Worm (Caenorhabditis elegans) whole organism, L3 larva: ENCODE results near the gene tag-343.

Experiments used
- ceh-82 ChIP-seq: fragments of 150-350 bp; optimal IDR thresholded peaks from 2 replicates; lab custom pipeline; 2014; ENCODE audit warnings: missing biosample characterization, missing genetic modification characterization
- elt-1 ChIP-seq: fragments of 150-350 bp; optimal IDR thresholded peaks from 2 replicates; lab custom pipeline; 2014; ENCODE audit warnings: missing biosample characterization, missing genetic modification characterization
- mdl-1 ChIP-seq: fragments of 150-350 bp; optimal IDR thresholded peaks from 2 replicates; lab custom pipeline; 2014; ENCODE audit warnings: missing biosample characterization, missing genetic modification characterization
- nfya-1 ChIP-seq: sonication (generic microtip); optimal IDR thresholded peaks from 2 replicates; lab custom pipeline; 2017; ENCODE audit warnings: missing genetic modification characterization, mild to moderate bottlenecking, missing compliant biosample characterization, antibody characterized with exemption, moderate library complexity; ENCODE audit not compliant: insufficient read depth
- nhr-12 ChIP-seq: fragments of 150-350 bp; optimal IDR thresholded peaks from 2 replicates; lab custom pipeline; 2014; ENCODE audit warnings: missing biosample characterization, missing genetic modification characterization
- nhr-23 ChIP-seq: fragments of 150-350 bp; optimal IDR thresholded peaks from 2 replicates; lab custom pipeline; 2014; ENCODE audit warnings: missing biosample characterization, missing genetic modification reagents, missing genetic modification characterization
- nhr-237 ChIP-seq: fragments of 150-350 bp; optimal IDR thresholded peaks from 2 replicates; lab custom pipeline; 2014; ENCODE audit warnings: missing biosample characterization, missing genetic modification characterization
- nhr-76 ChIP-seq: fragments of 150-350 bp; sonication (generic microtip); optimal IDR thresholded peaks from 5 replicates; lab custom pipeline; 2014; ENCODE audit warnings: missing biosample characterization, missing genetic modification characterization
- pqm-1 ChIP-seq: fragments of 150-350 bp; optimal IDR thresholded peaks from 2 replicates; lab custom pipeline; 2017; ENCODE audit warnings: missing biosample characterization, missing genetic modification characterization, inconsistent platforms
- snpc-4 ChIP-seq: fragments of 150-350 bp; optimal IDR thresholded peaks from 2 replicates; lab custom pipeline; 2014; ENCODE audit warnings: missing biosample characterization, missing genetic modification characterization
- tbx-2 ChIP-seq: sonication (generic microtip); optimal IDR thresholded peaks from 2 replicates; lab custom pipeline; 2016; ENCODE audit warnings: mild to moderate bottlenecking, missing genetic modification characterization, missing compliant biosample characterization
- unc-39 ChIP-seq: sonication (generic microtip); optimal IDR thresholded peaks from 4 replicates; lab custom pipeline; 2017; ENCODE audit warnings: missing biosample characterization, missing genetic modification characterization
- ztf-11 ChIP-seq: fragments of 150-350 bp; optimal IDR thresholded peaks from 2 replicates; lab custom pipeline; 2014; ENCODE audit warnings: missing biosample characterization, missing genetic modification characterization

ce11 chrX:16711381-16711780, 36.8 kb upstream of the tag-343 start, which contains the start of gene lgc-53:
- TF ChIP-seq ztf-11 (tag; lab: Kevin White, UChicago), result no peak
- TF ChIP-seq elt-1 (tag; lab: Kevin White, UChicago), result no peak
- no peak for TF ChIP-seq nfya-1 (tag; lab: Kevin White, UChicago)
- TF ChIP-seq unc-39 (tag; lab: Kevin White, UChicago), result no peak
- no peak for TF ChIP-seq mdl-1
- TF ChIP-seq snpc-4 (tag; lab: Kevin White, UChicago), result no peak
- TF ChIP-seq pqm-1 (tag; lab: Kevin White, UChicago), result no peak
- no peak for TF ChIP-seq nhr-12 (tag; lab: Kevin White, UChicago)
- TF ChIP-seq ceh-82 (tag; lab: Kevin White, UChicago), result no peak
- TF ChIP-seq nhr-76 (tag; lab: Kevin White, UChicago), result no peak
- no peak for TF ChIP-seq tbx-2 (tag; lab: Kevin White, UChicago)
- no peak for TF ChIP-seq nhr-23 (tag; lab: Kevin White, UChicago)
- no peak for TF ChIP-seq nhr-237
